Worm (Caenorhabditis elegans): Measurements from ENCODE around the gene fbxb-119.
A peak's percentile ranks its signal among the peaks of the same experiment; 100 is the strongest.
"Not testable (repeated sequence)": the region's sequence is repeated elsewhere in the genome, so short reads cannot be mapped to it uniquely, and the experiment has no call there.

fbxb-119 gene

ce11 chrV:18290642-18291041 is 27.8 kb upstream of the fbxb-119 start, which contains the start of gene Y51A2A.4:
TSS of gene Y51A2A.4 (plus strand) at chrV:18290942.
- TF ChIP-seq D1046.2 (GFP tag; IDR thresholded peaks at IDR 0.05) (no peak), lin-15B (tag; optimal IDR thresholded peaks at IDR 0.05) (no peak), unc-130 (GFP tag; optimal IDR thresholded peaks at IDR 0.05) (no peak), fos-1 (tag; optimal IDR thresholded peaks at IDR 0.05) (no peak), mep-1 (tag; optimal IDR thresholded peaks at IDR 0.05) (no peak), vab-7 (GFP tag; IDR thresholded peaks at IDR 0.05) (no peak), nhr-102 (tag; optimal IDR thresholded peaks at IDR 0.05) (no peak), hlh-30 (tag; optimal IDR thresholded peaks at IDR 0.05; ENCODE audit: insufficient read depth) (no peak), dmd-6 (GFP tag; IDR thresholded peaks at IDR 0.05) (no peak), hlh-11 (tag; optimal IDR thresholded peaks at IDR 0.05) (no peak), unc-39 (tag; optimal IDR thresholded peaks at IDR 0.05) (no peak)

DNA sequence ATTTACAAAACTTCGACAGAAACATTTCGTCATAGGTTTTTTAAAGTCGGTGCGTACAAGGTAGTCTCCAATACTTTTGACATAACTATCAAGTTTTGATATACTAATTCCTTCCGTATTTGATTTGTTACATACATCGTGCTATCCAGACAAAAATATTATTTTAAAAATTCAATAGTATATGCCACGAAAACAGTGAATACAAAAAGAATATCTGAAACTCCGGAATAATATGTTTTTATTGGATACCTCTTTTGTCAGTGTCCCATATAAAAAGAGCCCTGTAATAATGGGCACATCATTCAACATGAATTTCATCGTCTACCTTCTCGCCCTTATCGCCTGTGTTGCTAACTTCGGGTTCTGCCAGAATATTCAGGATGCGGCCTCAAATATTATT is 26.1 kb upstream of the fbxb-119 start, which contains the start of gene Y51A2A.12:
Gene Y51A2A.12 (plus strand): TSS at position 301 of the 400 bp plus-strand sequence.
- TF ChIP-seq zfp-3 (GFP tag; conservative IDR thresholded peaks at IDR 0.05), result no peak
- TF ChIP-seq nhr-25 (tag; optimal IDR thresholded peaks at IDR 0.05; ENCODE audit: borderline replicate concordance, insufficient read depth), result no peak
- no peak for TF ChIP-seq hlh-30 (tag; optimal IDR thresholded peaks at IDR 0.05; ENCODE audit: insufficient read depth)
- TF ChIP-seq dmd-9 (GFP tag; IDR thresholded peaks at IDR 0.05), result no peak
- TF ChIP-seq lin-1 (GFP tag; IDR thresholded peaks at IDR 0.05), result no peak
- no peak for TF ChIP-seq Y75B8A.6 (GFP tag; IDR thresholded peaks at IDR 0.05)

- no peak for TF ChIP-seq ces-1 (GFP tag; optimal IDR thresholded peaks at IDR 0.05)
- TF ChIP-seq mdt-29 (GFP tag; IDR thresholded peaks at IDR 0.05), result no peak
- no peak for TF ChIP-seq nhr-28 (tag; optimal IDR thresholded peaks at IDR 0.05)
- TF ChIP-seq spr-3 (GFP tag; optimal IDR thresholded peaks at IDR 0.05), result no peak
- TF ChIP-seq cey-2 (tag; optimal IDR thresholded peaks at IDR 0.05; ENCODE audit: borderline replicate concordance, insufficient read depth), result no peak
- no peak for TF ChIP-seq madf-5 (GFP tag; IDR thresholded peaks at IDR 0.05)
Observed at ce11 chrV:18298506-18298905, 19.9 kb upstream of the fbxb-119 start, which contains the start of gene Y51A2A.5. TSS of gene Y51A2A.5 (plus strand) at chrV:18298806.

DNA sequence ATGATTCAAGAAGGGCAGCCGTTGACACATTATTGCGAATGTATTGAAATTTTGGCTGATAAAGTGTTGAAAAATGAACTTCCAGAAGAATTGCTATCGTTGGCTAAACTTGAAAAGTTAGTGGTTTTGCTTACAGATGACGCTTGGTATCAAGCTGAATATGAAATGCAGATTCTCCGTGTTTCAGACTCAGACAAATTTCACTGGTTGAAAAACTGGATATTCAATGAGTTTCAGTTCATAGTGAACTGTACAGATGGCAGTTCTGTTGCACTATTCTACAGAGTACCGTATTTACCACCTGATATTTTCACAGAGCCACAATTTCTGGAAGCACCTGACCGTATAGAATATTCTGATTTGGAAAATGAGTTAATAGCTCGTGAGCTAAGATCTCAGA is 19.1 kb upstream of the fbxb-119 start:
- TF ChIP-seq ama-1 (optimal IDR thresholded peaks at IDR 0.05), result no peak
- TF ChIP-seq unc-62 (GFP tag; optimal IDR thresholded peaks at IDR 0.05 in 1 of 2), result peak in 1 of 2 experiments; percentile 96
- no peak for TF ChIP-seq unc-62 (tag; optimal IDR thresholded peaks at IDR 0.05)
- TF ChIP-seq duxl-1 (tag; optimal IDR thresholded peaks at IDR 0.05; ENCODE audit: poor library complexity), result no peak

DNA sequence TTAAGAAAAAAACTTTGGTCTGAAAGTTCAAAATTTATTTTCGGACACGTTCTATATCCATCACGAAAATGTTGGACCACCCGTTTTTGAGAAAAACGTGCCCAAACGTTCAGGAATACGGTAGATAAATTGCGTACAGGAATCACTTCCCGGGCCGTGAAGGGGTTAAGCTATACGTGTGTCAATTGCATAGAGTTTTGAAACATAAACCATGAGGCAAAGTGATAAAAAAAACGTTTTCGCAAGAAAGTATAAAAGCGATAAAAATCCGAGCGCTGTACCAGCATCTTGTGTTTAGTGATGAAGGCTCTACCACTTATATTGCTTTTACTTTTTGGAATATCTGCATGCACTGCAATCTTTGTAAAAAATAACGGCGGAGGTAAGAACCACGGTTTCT is 16.0 kb upstream of the fbxb-119 start, which contains the start of gene Y51A2A.6:
Gene Y51A2A.6 (plus strand): TSS at position 301 of the 400 bp plus-strand sequence.
- TF ChIP-seq ceh-20 (GFP tag; IDR thresholded peaks at IDR 0.05); dve-1 (tag; optimal IDR thresholded peaks at IDR 0.05; ENCODE audit: insufficient read depth); fos-1 (tag; optimal IDR thresholded peaks at IDR 0.05): not testable (repeated sequence)

ce11 chrV:18323231-18323630 is 4.8 kb downstream of the fbxb-119 start, which contains the start of gene B0462.5:
TSS of gene B0462.5 (minus strand) at chrV:18323331.
- TF ChIP-seq dmd-6 (GFP tag; IDR thresholded peaks at IDR 0.05) (no peak), pqm-1 (tag; optimal IDR thresholded peaks at IDR 0.05) (peak; percentile 74)

DNA sequence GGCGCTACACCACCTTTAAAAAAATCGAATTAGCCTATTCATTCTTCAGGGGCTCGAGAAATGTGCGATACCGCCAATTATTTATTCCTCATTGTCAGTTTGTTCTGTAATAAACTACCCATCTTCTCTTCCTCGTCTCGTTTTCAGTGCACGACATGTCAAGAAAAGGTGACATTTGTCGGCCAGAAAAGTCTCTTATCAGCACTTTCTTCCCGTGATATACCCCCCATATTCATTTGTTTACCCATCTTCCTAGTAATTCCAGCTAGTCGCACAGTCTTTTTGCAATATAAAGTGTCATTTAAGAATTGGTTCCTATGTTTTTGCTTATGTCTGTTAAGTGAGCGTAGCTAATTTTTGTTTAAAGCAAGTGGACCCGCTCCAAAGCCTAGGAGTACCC is 6.1 kb downstream of the fbxb-119 start:
- TF ChIP-seq nhr-28 (tag; optimal IDR thresholded peaks at IDR 0.05), result peak; percentile 48
- TF ChIP-seq ztf-11 (tag; optimal IDR thresholded peaks at IDR 0.05), result no peak
- TF ChIP-seq snpc-1.2 (GFP tag; IDR thresholded peaks at IDR 0.05), result no peak
- peak; percentile 39 for TF ChIP-seq hlh-11 (tag; optimal IDR thresholded peaks at IDR 0.05)
- TF ChIP-seq mep-1 (tag; optimal IDR thresholded peaks at IDR 0.05), result no peak
- no peak for TF ChIP-seq mdl-1 (tag; optimal IDR thresholded peaks at IDR 0.05)
- peak; percentile 66 for TF ChIP-seq pqm-1 (tag; optimal IDR thresholded peaks at IDR 0.05)
- TF ChIP-seq vab-7 (GFP tag; IDR thresholded peaks at IDR 0.05), result no peak
- 0 out of 2 replicates have a peak, but pooled peaks have one; percentile 18 for TF ChIP-seq php-3 (GFP tag; IDR thresholded peaks at IDR 0.05)
- TF ChIP-seq dmd-6 (GFP tag; IDR thresholded peaks at IDR 0.05), result peak; percentile 55
